Fruit fly (Drosophila melanogaster) S2 (cell line): ENCODE measurements around the gene Dtwd2.

Experiments used
- CG8478 ChIP-seq: fragments of >200 bp; optimal IDR thresholded peaks from 2 replicates; lab custom pipeline; 2018
- CTCF ChIP-seq, 2 experiments: fragments of >200 bp; optimal IDR thresholded peaks; 2 replicates each; lab custom pipeline; 2018

- TF ChIP-seq CG8478 (lab: Kevin White, UChicago) (no peak), CTCF (optimal IDR thresholded peaks at IDR 0.05; lab: Kevin White, UChicago) (no peak)
These were observed 16.1 kb downstream of the Dtwd2 start, which contains the start of the genes Gld and Syt4 for dm6 chr3R:7265567-7266208.
